2 worm cellular contexts compared by ENCODE assay signal in the genomic region with DNA sequence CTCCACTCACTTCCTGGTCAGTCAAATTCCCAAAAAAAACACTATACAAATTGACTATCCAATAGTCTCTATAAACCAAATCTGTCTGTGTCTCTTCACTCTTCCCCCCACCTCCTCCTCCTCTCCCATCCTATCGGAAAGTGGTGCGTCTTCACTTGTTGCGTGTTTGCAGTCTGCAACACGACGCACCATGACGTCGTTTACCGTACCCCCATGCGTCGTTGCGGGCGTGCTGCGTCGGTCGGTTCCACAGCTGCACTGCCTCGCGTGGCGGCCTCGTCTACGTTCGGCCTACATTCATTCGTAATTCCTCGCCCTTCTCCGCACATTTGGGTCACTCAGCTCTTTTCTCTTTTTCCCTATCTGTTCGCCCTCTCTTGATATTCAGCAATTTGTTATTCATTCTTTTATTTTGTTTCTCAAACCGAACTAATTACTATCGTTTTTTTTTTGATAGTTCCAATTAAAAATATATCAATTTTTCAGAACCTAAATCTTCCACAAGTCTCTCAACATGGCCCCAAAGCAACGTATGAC.
TF ChIP-seq lines count a peak whose summit lies in the region.

A gene (plus strand): TSS at position 487 of the 537 bp plus-strand sequence.

TF ChIP-seq in whole organism, L4 larva, 104 proteins besides CTCF, POLR2A, EP300 and RAD21 (continued from another document):
- peak; percentile 64 for TF ChIP-seq lin-15B (tag; optimal IDR thresholded peaks at IDR 0.05; lab: Kevin White, UChicago)
- TF ChIP-seq dve-1 (tag; optimal IDR thresholded peaks at IDR 0.05; lab: Kevin White, UChicago; ENCODE audit: insufficient read depth): peak; percentile 100
- TF ChIP-seq madf-9 (GFP tag; conservative IDR thresholded peaks at IDR 0.05; lab: Robert Waterston, UW): peak; percentile 97
- TF ChIP-seq ZK546.5 (tag; optimal IDR thresholded peaks at IDR 0.05; lab: Kevin White, UChicago): peak in 1 of 2 experiments; percentile 73
- peak; percentile 96 for TF ChIP-seq hlh-30 (tag; optimal IDR thresholded peaks at IDR 0.05; lab: Kevin White, UChicago; ENCODE audit: insufficient read depth)
- peak; percentile 100 for TF ChIP-seq dmd-6 (GFP tag; IDR thresholded peaks at IDR 0.05; lab: Robert Waterston, UW)
- TF ChIP-seq aly-2 (tag; optimal IDR thresholded peaks at IDR 0.05; lab: Kevin White, UChicago): no peak
- TF ChIP-seq php-3 (GFP tag; IDR thresholded peaks at IDR 0.05; lab: Robert Waterston, UW): peak; percentile 91
- TF ChIP-seq unc-130 (GFP tag; optimal IDR thresholded peaks at IDR 0.05; lab: Kevin White, UChicago): no peak
- TF ChIP-seq lim-7 (GFP tag; IDR thresholded peaks at IDR 0.05; lab: Robert Waterston, UW): peak; percentile 77
- 0 out of 2 replicates have a peak, but pooled peaks have one; percentile 51 for TF ChIP-seq ZK337.2 (GFP tag; IDR thresholded peaks at IDR 0.05; lab: Robert Waterston, UW)
- TF ChIP-seq mdl-1 (tag; optimal IDR thresholded peaks at IDR 0.05; lab: Kevin White, UChicago): peak; percentile 93 to 99
- TF ChIP-seq zip-2 (tag; optimal IDR thresholded peaks at IDR 0.05; lab: Kevin White, UChicago): peak; percentile 85
- peak; percentile 98 for TF ChIP-seq egl-43 (GFP tag; IDR thresholded peaks at IDR 0.05; lab: Robert Waterston, UW)
- peak; percentile 90; the same call in 1 of the 2 replicates for TF ChIP-seq daf-8 (GFP tag; IDR thresholded peaks at IDR 0.05; lab: Robert Waterston, UW)
- TF ChIP-seq ceh-20 (GFP tag; IDR thresholded peaks at IDR 0.05; lab: Robert Waterston, UW): peak; percentile 99
- peak; percentile 97 for TF ChIP-seq spr-3 (GFP tag; optimal IDR thresholded peaks at IDR 0.05; lab: Kevin White, UChicago)
- TF ChIP-seq F44E2.7 (GFP tag; IDR thresholded peaks at IDR 0.05; lab: Robert Waterston, UW): 0 out of 2 replicates have a peak, but pooled peaks have one; percentile 11
- peak; percentile 92 for TF ChIP-seq dmd-9 (GFP tag; IDR thresholded peaks at IDR 0.05; lab: Robert Waterston, UW)
- TF ChIP-seq T26A8.4 (GFP tag; IDR thresholded peaks at IDR 0.05; lab: Robert Waterston, UW): peak; percentile 98
- no peak for TF ChIP-seq skn-1 (tag; optimal IDR thresholded peaks at IDR 0.05; lab: Kevin White, UChicago)
- TF ChIP-seq F49E8.2 (tag; optimal IDR thresholded peaks at IDR 0.05; lab: Kevin White, UChicago; ENCODE audit: borderline replicate concordance): no peak
- TF ChIP-seq arid-1 (GFP tag; conservative IDR thresholded peaks at IDR 0.05; lab: Robert Waterston, UW): peak; percentile 96
- TF ChIP-seq unc-62 (GFP tag; optimal IDR thresholded peaks at IDR 0.05 in 1 of 2; lab: Kevin White, UChicago): peak in 1 of 2 experiments; percentile 100
- TF ChIP-seq unc-62 (tag; optimal IDR thresholded peaks at IDR 0.05; lab: Kevin White, UChicago): peak; percentile 68
- no peak for TF ChIP-seq ceh-82 (tag; optimal IDR thresholded peaks at IDR 0.05; lab: Kevin White, UChicago)
- TF ChIP-seq spr-1 (tag; optimal IDR thresholded peaks at IDR 0.05; lab: Kevin White, UChicago): peak; percentile 97
- peak; percentile 91 for TF ChIP-seq pqm-1 (tag; optimal IDR thresholded peaks at IDR 0.05; lab: Kevin White, UChicago)
- peak; percentile 85 for TF ChIP-seq egl-27 (tag; optimal IDR thresholded peaks at IDR 0.05; lab: Kevin White, UChicago)
- peak; percentile 98 for TF ChIP-seq nhr-48 (tag; optimal IDR thresholded peaks at IDR 0.05; lab: Kevin White, UChicago)
- TF ChIP-seq lin-1 (GFP tag; IDR thresholded peaks at IDR 0.05; lab: Robert Waterston, UW): peak; percentile 99; the same call in 1 of the 2 replicates
- TF ChIP-seq fkh-10 (GFP tag; optimal IDR thresholded peaks at IDR 0.05; lab: Kevin White, UChicago): peak; percentile 96
- peak; percentile 95 for TF ChIP-seq T20F7.1 (GFP tag; optimal IDR thresholded peaks at IDR 0.05; lab: Kevin White, UChicago)
- TF ChIP-seq madf-5 (GFP tag; IDR thresholded peaks at IDR 0.05; lab: Robert Waterston, UW): no peak; a peak in 1 of 4 replicates
- TF ChIP-seq daf-12 (tag; optimal IDR thresholded peaks at IDR 0.05; lab: Kevin White, UChicago): no peak
- peak; percentile 98 for TF ChIP-seq rbr-2 (tag; optimal IDR thresholded peaks at IDR 0.05; lab: Kevin White, UChicago)
- TF ChIP-seq tra-1 (GFP tag; IDR thresholded peaks at IDR 0.05; lab: Robert Waterston, UW): peak; percentile 99
- TF ChIP-seq nhr-6 (tag; optimal IDR thresholded peaks at IDR 0.05; lab: Kevin White, UChicago): peak; percentile 97
- TF ChIP-seq mdt-29 (GFP tag; IDR thresholded peaks at IDR 0.05; lab: Robert Waterston, UW): peak; percentile 92
- peak; percentile 82 for TF ChIP-seq ceh-32 (tag; optimal IDR thresholded peaks at IDR 0.05; lab: Kevin White, UChicago; ENCODE audit: poor library complexity)
- TF ChIP-seq nhr-25 (tag; optimal IDR thresholded peaks at IDR 0.05; lab: Kevin White, UChicago; ENCODE audit: borderline replicate concordance, insufficient read depth): peak; percentile 98
- no peak for TF ChIP-seq F26F4.8 (GFP tag; conservative IDR thresholded peaks at IDR 0.05; lab: Robert Waterston, UW)
- peak; percentile 93 for TF ChIP-seq gei-8 (GFP tag; optimal IDR thresholded peaks at IDR 0.05; lab: Kevin White, UChicago)
- peak; percentile 99 for TF ChIP-seq hmg-1.1 (GFP tag; IDR thresholded peaks at IDR 0.05; lab: Robert Waterston, UW)
- TF ChIP-seq lir-3 (tag; optimal IDR thresholded peaks at IDR 0.05; lab: Kevin White, UChicago): peak; percentile 86
- peak; percentile 99 for TF ChIP-seq nhr-41 (GFP tag; IDR thresholded peaks at IDR 0.05; lab: Robert Waterston, UW)
- peak; percentile 25; the same call in 1 of the 2 replicates for TF ChIP-seq ceh-44 (GFP tag; IDR thresholded peaks at IDR 0.05; lab: Robert Waterston, UW)
- peak; percentile 97 for TF ChIP-seq set-16 (GFP tag; IDR thresholded peaks at IDR 0.05; lab: Robert Waterston, UW)
- no peak for TF ChIP-seq ceh-62 (tag; optimal IDR thresholded peaks at IDR 0.05; lab: Kevin White, UChicago)
- peak; percentile 32 for TF ChIP-seq ces-1 (GFP tag; optimal IDR thresholded peaks at IDR 0.05; lab: Kevin White, UChicago)
- TF ChIP-seq D1046.2 (GFP tag; IDR thresholded peaks at IDR 0.05; lab: Robert Waterston, UW): peak; percentile 92
- peak; percentile 94 for TF ChIP-seq ztf-7 (tag; optimal IDR thresholded peaks at IDR 0.05; lab: Kevin White, UChicago)
- peak; percentile 80 for TF ChIP-seq lin-39 (tag; optimal IDR thresholded peaks at IDR 0.05; lab: Kevin White, UChicago)

TF ChIP-seq in whole organism, late embryonic, 69 proteins besides CTCF, POLR2A, EP300 and RAD21 (continued from another document):
- TF ChIP-seq dmd-4 (tag; optimal IDR thresholded peaks at IDR 0.05; lab: Kevin White, UChicago; ENCODE audit: borderline replicate concordance) (peak; percentile 75), ceh-24 (tag; optimal IDR thresholded peaks at IDR 0.05; lab: Kevin White, UChicago) (no peak), ceh-22 (tag; optimal IDR thresholded peaks at IDR 0.05; lab: Kevin White, UChicago) (peak; percentile 88), K02D7.2 (tag; optimal IDR thresholded peaks at IDR 0.05; lab: Kevin White, UChicago) (no peak), fkh-10 (GFP tag; optimal IDR thresholded peaks at IDR 0.05; lab: Kevin White, UChicago) (peak; percentile 25), C38D4.7 (GFP tag; optimal IDR thresholded peaks at IDR 0.05; lab: Kevin White, UChicago) (peak; percentile 28), dve-1 (tag; optimal IDR thresholded peaks at IDR 0.05; lab: Kevin White, UChicago) (peak; percentile 78), hlh-6 (tag; optimal IDR thresholded peaks at IDR 0.05; lab: Kevin White, UChicago) (peak; percentile 61), ceh-6 (GFP tag; optimal IDR thresholded peaks at IDR 0.05; lab: Kevin White, UChicago) (peak; percentile 62), lim-6 (tag; optimal IDR thresholded peaks at IDR 0.05; lab: Kevin White, UChicago) (no peak)
